Worm (Caenorhabditis elegans): Measurements from ENCODE around the gene Y73C8B.1.

The Y73C8B.1 gene

DNA sequence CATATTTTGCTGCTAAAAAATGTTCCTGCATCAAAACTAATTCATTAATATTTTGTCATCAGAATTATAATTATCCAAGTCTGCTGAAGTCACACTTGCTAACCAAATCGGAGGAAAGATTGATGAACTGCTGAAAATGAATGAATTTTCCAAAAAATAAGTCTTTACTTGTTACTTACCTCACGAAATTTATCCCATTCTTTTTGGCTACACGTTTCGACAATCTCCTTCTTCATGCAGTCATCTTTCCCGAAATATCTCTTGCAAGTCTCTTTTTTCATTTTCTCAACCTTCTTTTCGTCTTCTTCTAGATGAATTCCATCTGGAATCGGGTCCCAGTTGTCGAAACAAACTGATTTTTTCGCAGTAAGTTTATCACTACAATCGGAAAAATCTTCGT, 38.3 kb downstream of the Y73C8B.1 start:
- TF ChIP-seq repo-1 (tag; optimal IDR thresholded peaks at IDR 0.05) (no peak), aptf-2 (GFP tag; conservative IDR thresholded peaks at IDR 0.05) (no peak), dox-1 (GFP tag; IDR thresholded peaks at IDR 0.05) (no peak), F52B5.7 (tag; optimal IDR thresholded peaks at IDR 0.05) (no peak), unc-62 (GFP tag; optimal IDR thresholded peaks at IDR 0.05) (no peak), pbrm-1 (GFP tag; IDR thresholded peaks at IDR 0.05) (no peak), unc-130 (GFP tag; optimal IDR thresholded peaks at IDR 0.05) (no peak), let-526 (GFP tag; IDR thresholded peaks at IDR 0.05) (no peak), fkh-3 (tag; optimal IDR thresholded peaks at IDR 0.05) (no peak), madf-3 (GFP tag; IDR thresholded peaks at IDR 0.05) (no peak), C17E4.6 (GFP tag; IDR thresholded peaks at IDR 0.05) (no peak), F33H1.4 (GFP tag; IDR thresholded peaks at IDR 0.05) (no peak)

- TF ChIP-seq zim-3 (tag; optimal IDR thresholded peaks at IDR 0.05), result no peak
- no peak for TF ChIP-seq ztf-18 (tag; optimal IDR thresholded peaks at IDR 0.05)
- TF ChIP-seq cebp-1 (GFP tag; IDR thresholded peaks at IDR 0.05), result no peak
- no peak for TF ChIP-seq cebp-1 (tag; optimal IDR thresholded peaks at IDR 0.05)
- no peak for TF ChIP-seq ztf-22 (GFP tag; optimal IDR thresholded peaks at IDR 0.05)
- TF ChIP-seq dpff-1 (tag; optimal IDR thresholded peaks at IDR 0.05), result no peak
- no peak for TF ChIP-seq F55B11.4 (tag; optimal IDR thresholded peaks at IDR 0.05; ENCODE audit: borderline replicate concordance, insufficient read depth)
- no peak for TF ChIP-seq bed-1 (GFP tag; IDR thresholded peaks at IDR 0.05)
- TF ChIP-seq nhr-27 (tag; optimal IDR thresholded peaks at IDR 0.05), result no peak
- TF ChIP-seq hmg-20 (GFP tag; IDR thresholded peaks at IDR 0.05), result no peak
- TF ChIP-seq C06A6.2 (GFP tag; conservative IDR thresholded peaks at IDR 0.05), result no peak
- no peak for TF ChIP-seq akir-1 (GFP tag; optimal IDR thresholded peaks at IDR 0.05)
- TF ChIP-seq pha-4 (tag; optimal IDR thresholded peaks at IDR 0.05), result no peak
- no peak for TF ChIP-seq F49E8.2 (tag; optimal IDR thresholded peaks at IDR 0.05; ENCODE audit: insufficient read depth)
- no peak for TF ChIP-seq nhr-120 (GFP tag; IDR thresholded peaks at IDR 0.05)
- TF ChIP-seq madf-10 (tag; optimal IDR thresholded peaks at IDR 0.05), result no peak
- no peak for TF ChIP-seq hrde-1 (tag; optimal IDR thresholded peaks at IDR 0.05; ENCODE audit: borderline replicate concordance)
Measured at ce11 chrV:3156786-3157185, 39.9 kb downstream of the Y73C8B.1 start, which contains the start of gene exh-1. Gene exh-1, plus strand, starts transcription at chrV:3157086.

DNA sequence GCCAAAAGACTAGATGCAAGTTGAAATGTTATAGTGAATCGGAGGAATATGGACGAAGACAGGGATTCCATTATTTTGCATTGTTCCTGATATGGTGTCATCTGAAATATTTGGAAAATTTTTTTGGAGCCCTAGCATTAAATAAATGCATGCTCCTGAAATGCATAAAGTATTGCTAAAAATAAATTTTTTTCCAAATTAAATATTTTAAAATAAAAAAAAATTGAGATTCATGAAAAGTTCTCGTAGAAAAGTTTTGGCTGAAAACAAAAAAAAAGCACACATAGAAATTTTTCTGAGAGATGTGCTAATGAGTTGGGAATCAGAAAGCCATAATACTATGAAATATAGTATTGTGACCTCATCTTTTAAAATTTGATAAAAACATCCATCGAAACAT, 41.6 kb downstream of the Y73C8B.1 start, which contains the start of gene srab-7:
TSS of gene srab-7 (minus strand) at position 101 of the 400 bp plus-strand sequence.
- TF ChIP-seq let-607 (tag; optimal IDR thresholded peaks at IDR 0.05), result no peak
- no peak for TF ChIP-seq C17E4.6 (GFP tag; IDR thresholded peaks at IDR 0.05)

DNA sequence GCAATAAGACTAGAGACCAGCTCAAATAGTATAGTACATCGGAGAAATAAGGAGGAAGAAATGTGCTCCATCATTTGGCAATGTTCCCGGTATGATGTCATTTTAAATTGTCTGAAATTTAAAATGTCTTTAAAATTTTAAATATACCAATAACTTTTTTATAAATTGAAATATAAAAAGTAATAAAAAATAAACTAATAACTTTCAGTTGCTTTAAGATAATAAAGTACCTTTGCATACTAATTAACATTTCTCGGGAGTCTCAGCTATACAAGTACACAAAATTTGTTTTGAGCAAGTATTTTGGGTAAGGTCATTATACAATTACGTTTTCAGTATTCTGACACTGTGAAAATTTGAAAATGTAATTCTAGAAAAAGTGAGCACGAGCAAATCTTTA, 44.8 kb downstream of the Y73C8B.1 start, which contains the start of gene srab-6:
TSS of gene srab-6 (minus strand) at position 101 of the 400 bp plus-strand sequence.
- TF ChIP-seq ztf-22 (GFP tag; optimal IDR thresholded peaks at IDR 0.05), result no peak
- no peak for TF ChIP-seq atf-7 (tag; optimal IDR thresholded peaks at IDR 0.05)
- no peak for TF ChIP-seq attf-6 (GFP tag; IDR thresholded peaks at IDR 0.05)
- TF ChIP-seq ztf-18 (tag; optimal IDR thresholded peaks at IDR 0.05), result no peak
- no peak for TF ChIP-seq ceh-91 (GFP tag; IDR thresholded peaks at IDR 0.05)
- no peak for TF ChIP-seq tbp1 (GFP tag; optimal IDR thresholded peaks at IDR 0.05)
- no peak for TF ChIP-seq bed-1 (GFP tag; IDR thresholded peaks at IDR 0.05)
- no peak for TF ChIP-seq F22D6.2 (tag; optimal IDR thresholded peaks at IDR 0.05)
- TF ChIP-seq ceh-27 (GFP tag; optimal IDR thresholded peaks at IDR 0.05), result no peak
- TF ChIP-seq B0336.3 (GFP tag; IDR thresholded peaks at IDR 0.05), result no peak
- TF ChIP-seq ztf-28 (GFP tag; IDR thresholded peaks at IDR 0.05), result no peak
- no peak for TF ChIP-seq let-607 (tag; optimal IDR thresholded peaks at IDR 0.05)
- no peak for TF ChIP-seq attf-5 (GFP tag; optimal IDR thresholded peaks at IDR 0.05)
- TF ChIP-seq hlh-26 (GFP tag; conservative IDR thresholded peaks at IDR 0.05), result no peak
- no peak for TF ChIP-seq ztf-3 (GFP tag; optimal IDR thresholded peaks at IDR 0.05)

Measured in whole organism, young adult.